Worm (Caenorhabditis elegans) whole organism, midembryonic: ENCODE data around the gene Y50D4C.5.

ENCODE experiments used
- cog-1 ChIP-seq: sonication (generic microtip); optimal IDR thresholded peaks from 2 replicates; lab custom pipeline; 2016; ENCODE audit warnings: missing genetic modification characterization, missing compliant biosample characterization
- klf-2 ChIP-seq: fragments of 200-800 bp; sonication (Bioruptor generic); conservative IDR thresholded peaks from 2 replicates; pipeline ENCODE4 v1.3.6; 2022; ENCODE audit warnings: missing genetic modification reagents, missing genetic modification characterization, missing compliant biosample characterization
- med-1 ChIP-seq: sonication (generic microtip); optimal IDR thresholded peaks from 2 replicates; lab custom pipeline; 2017; ENCODE audit warnings: missing genetic modification characterization, mild to moderate bottlenecking, missing compliant biosample characterization, antibody characterized with exemption, missing genetic modification reagents; ENCODE audit not compliant: insufficient read depth
- ref-1 ChIP-seq: fragments of 200-800 bp; sonication (Bioruptor generic); conservative IDR thresholded peaks from 2 replicates; pipeline ENCODE4 v1.3.6; 2022; ENCODE audit warnings: missing genetic modification reagents, missing genetic modification characterization, missing compliant biosample characterization
- tab-1 ChIP-seq: fragments of 200-800 bp; sonication (Bioruptor generic); IDR thresholded peaks from 2 replicates; pipeline ENCODE4 v1.3.6; 2022; ENCODE audit warnings: missing genetic modification characterization, missing compliant biosample characterization

DNA sequence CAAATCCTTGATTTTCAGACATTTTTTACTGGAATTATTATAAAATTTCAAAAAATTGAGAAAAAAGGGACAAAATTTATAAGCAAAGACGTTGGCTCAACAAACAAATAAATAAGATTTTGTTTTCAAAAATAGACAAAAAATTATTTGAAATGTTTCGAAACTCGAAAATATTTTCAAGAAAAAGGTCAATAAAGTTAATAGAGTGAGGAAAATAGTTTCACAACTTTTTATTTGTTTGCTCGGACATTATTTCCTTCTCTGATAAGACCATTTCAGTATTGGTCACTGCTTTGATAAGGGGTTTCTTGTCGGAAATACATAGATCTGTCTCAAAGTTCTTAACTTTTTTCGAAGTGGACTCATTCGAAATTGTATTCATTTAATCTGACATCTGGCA, 23.5 kb upstream of the Y50D4C.5 start, which contains the start of gene R09A1.3:
- no peak for TF ChIP-seq med-1 (GFP tag; lab: Kevin White, UChicago)
- no peak for TF ChIP-seq klf-2 (GFP tag; lab: Robert Waterston, UW)
- no peak for TF ChIP-seq cog-1
- TF ChIP-seq tab-1 (GFP tag; lab: Robert Waterston, UW), result no peak
- no peak for TF ChIP-seq ref-1 (GFP tag; lab: Robert Waterston, UW)
